Worm (Caenorhabditis elegans): Measurements from ENCODE around the gene T06E8.8.

DNA sequence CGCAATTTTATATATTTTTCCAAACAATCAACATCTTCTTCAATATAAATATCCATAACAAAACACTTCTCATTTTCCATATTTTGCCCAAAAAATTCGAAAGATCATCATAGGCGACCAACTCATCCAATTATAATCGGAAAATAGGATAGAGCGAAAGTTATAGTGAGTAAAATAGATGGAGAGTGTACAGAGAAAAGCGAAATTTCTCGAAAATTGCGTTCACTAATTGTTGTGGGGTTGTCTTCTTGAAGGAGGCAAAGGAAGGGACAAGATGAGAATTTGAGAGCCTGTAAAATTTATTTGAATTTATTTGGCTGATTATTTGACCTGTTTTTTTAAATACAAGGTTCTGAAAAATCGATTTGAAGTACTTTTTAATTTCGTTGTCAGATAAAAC, 8.0 kb upstream of the T06E8.8 start:
- TF ChIP-seq ztf-23 (GFP tag; IDR thresholded peaks at IDR 0.05), result no peak
- no peak for TF ChIP-seq T22C8.4 (GFP tag; IDR thresholded peaks at IDR 0.05)
- TF ChIP-seq tab-1 (GFP tag; IDR thresholded peaks at IDR 0.05), result no peak
- no peak for TF ChIP-seq klf-2 (GFP tag; conservative IDR thresholded peaks at IDR 0.05)
- no peak for TF ChIP-seq med-1 (GFP tag; optimal IDR thresholded peaks at IDR 0.05; ENCODE audit: insufficient read depth)
- TF ChIP-seq flt-1 (GFP tag; IDR thresholded peaks at IDR 0.05), result no peak
- TF ChIP-seq cog-1 (tag; optimal IDR thresholded peaks at IDR 0.05), result no peak
- TF ChIP-seq ztf-29 (GFP tag; IDR thresholded peaks at IDR 0.05), result no peak

Measured in whole organism, midembryonic.